Worm (Caenorhabditis elegans): ENCODE results near the gene ain-1.

DNA sequence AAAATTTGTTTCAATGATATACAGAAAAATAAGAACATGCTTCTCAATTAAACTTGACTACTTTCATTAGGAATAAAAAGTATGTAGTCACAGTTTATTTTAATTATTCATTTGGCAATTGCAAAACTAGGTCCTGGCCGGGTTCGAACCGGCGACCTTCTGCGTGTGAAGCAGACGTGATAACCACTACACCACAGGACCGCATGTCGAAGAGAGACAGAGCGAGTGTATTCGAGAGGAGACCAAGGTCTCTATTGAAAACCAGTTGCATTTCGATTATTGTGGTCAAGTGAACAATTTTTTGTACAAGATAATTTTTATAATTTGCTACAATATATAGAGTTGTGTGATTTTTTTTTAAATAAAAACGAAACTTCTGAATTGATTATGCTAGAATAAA is 22.4 kb upstream of the ain-1 start:
- TF ChIP-seq alr-1 (tag; optimal IDR thresholded peaks at IDR 0.05; ENCODE audit: borderline replicate concordance) (no peak), ztf-11 (tag; optimal IDR thresholded peaks at IDR 0.05) (peak in 1 of 2 experiments; percentile 19), nhr-76 (tag; optimal IDR thresholded peaks at IDR 0.05) (no peak), elt-2 (tag; optimal IDR thresholded peaks at IDR 0.05) (no peak)

Measured in whole organism, L1 larva.